Worm (Caenorhabditis elegans): ENCODE measurements around the gene M70.2.

Gene M70.2

DNA sequence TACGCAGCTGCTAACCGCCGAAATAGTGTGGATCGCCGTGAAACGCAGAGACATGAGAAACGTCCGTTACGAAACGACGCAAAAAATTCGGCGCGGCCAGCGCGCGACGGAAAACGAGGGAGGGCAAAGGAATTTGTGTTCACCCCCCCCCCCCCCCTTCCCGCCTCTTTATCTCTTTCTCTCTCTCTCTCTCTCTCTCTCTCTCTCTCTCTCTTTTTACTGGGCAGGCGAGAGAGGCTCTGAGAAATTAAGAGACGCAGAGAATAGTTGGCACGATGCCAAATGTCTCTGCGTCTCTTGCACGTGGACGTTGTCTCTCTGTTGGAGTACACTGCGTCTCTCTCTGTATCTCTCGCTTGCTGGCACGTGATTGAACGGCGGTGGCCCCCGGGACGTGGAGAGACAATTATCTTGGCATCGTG, 23.5 kb upstream of the M70.2 start (continued):
- TF ChIP-seq skn-1 (tag; optimal IDR thresholded peaks at IDR 0.05): peak; percentile 87
- TF ChIP-seq hpl-2 (GFP tag; optimal IDR thresholded peaks at IDR 0.05): peak; percentile 82

DNA sequence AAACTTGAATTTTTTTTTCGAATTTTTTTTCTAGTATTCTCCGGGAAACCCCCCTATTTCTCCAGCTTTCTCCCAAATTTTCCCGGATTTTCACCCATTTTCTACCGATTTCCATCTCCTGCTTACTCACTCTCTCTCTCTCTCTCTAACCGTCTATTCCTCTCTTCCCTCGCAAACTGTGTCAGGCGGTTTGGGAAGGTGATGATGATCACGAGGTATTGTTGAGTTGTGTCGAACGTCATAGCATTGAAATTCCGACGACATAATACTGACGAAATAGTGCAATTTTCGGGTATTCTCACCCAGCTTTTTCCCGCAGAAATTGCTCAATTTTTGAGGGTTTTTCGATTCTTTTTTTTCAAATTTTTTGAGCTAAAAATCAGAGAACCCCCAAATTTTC, 22.7 kb upstream of the M70.2 start:
- TF ChIP-seq tbx-2 (tag; optimal IDR thresholded peaks at IDR 0.05) (peak; percentile 55), pqm-1 (tag; optimal IDR thresholded peaks at IDR 0.05) (no peak), grh-1 (GFP tag; IDR thresholded peaks at IDR 0.05) (peak; percentile 52), nhr-90 (tag; optimal IDR thresholded peaks at IDR 0.05; ENCODE audit: poor library complexity) (peak; percentile 75), rnt-1 (tag; optimal IDR thresholded peaks at IDR 0.05) (peak; percentile 75), nhr-76 (tag; optimal IDR thresholded peaks at IDR 0.05) (no peak), snu-23 (GFP tag; optimal IDR thresholded peaks at IDR 0.05) (peak; percentile 75), aly-2 (tag; optimal IDR thresholded peaks at IDR 0.05) (no peak), C04F5.9 (tag; optimal IDR thresholded peaks at IDR 0.05) (peak; percentile 16), nhr-47 (tag; optimal IDR thresholded peaks at IDR 0.05) (peak; percentile 56), sup-37 (GFP tag; optimal IDR thresholded peaks at IDR 0.05) (peak; percentile 6), pax-3 (tag; optimal IDR thresholded peaks at IDR 0.05) (peak; percentile 59), mep-1 (tag; optimal IDR thresholded peaks at IDR 0.05) (peak; percentile 57), ceh-82 (tag; optimal IDR thresholded peaks at IDR 0.05) (peak in 1 of 3 experiments; percentile 13), tlp-1 (tag; optimal IDR thresholded peaks at IDR 0.05) (no peak), ama-1 (optimal IDR thresholded peaks at IDR 0.05) (peak; percentile 74), unc-130 (tag; optimal IDR thresholded peaks at IDR 0.05) (peak; percentile 74), lin-14 (GFP tag; optimal IDR thresholded peaks at IDR 0.05) (peak; percentile 74), snpc-4 (tag; optimal IDR thresholded peaks at IDR 0.05) (peak; percentile 37), jun-1 (tag; optimal IDR thresholded peaks at IDR 0.05) (peak; percentile 62), ztf-4 (tag; optimal IDR thresholded peaks at IDR 0.05) (peak; percentile 9), lin-13 (GFP tag; optimal IDR thresholded peaks at IDR 0.05) (peak; percentile 68), efl-1 (optimal IDR thresholded peaks at IDR 0.05) (peak; percentile 47 to 65), efl-1 (GFP tag; optimal IDR thresholded peaks at IDR 0.05 in 1 of 2) (peak; percentile 38 to 95), elt-3 (tag; optimal IDR thresholded peaks at IDR 0.05) (peak in 1 of 6 experiments; percentile 74), isw-1 (GFP tag; IDR thresholded peaks at IDR 0.05) (no peak), Y116A8C.19 (tag; optimal IDR thresholded peaks at IDR 0.05; ENCODE audit: borderline replicate concordance) (no peak), lin-35 (GFP tag; optimal IDR thresholded peaks at IDR 0.05) (peak; percentile 2 to 82), skn-1 (tag; optimal IDR thresholded peaks at IDR 0.05) (peak; percentile 60), irx-1 (tag; optimal IDR thresholded peaks at IDR 0.05) (no peak), unc-30 (tag; optimal IDR thresholded peaks at IDR 0.05) (no peak), fkh-8 (tag; optimal IDR thresholded peaks at IDR 0.05) (peak; percentile 13), nhr-71 (tag; optimal IDR thresholded peaks at IDR 0.05) (peak; percentile 81), xbp-1 (tag; optimal IDR thresholded peaks at IDR 0.05) (peak; percentile 26), fos-1 (tag; optimal IDR thresholded peaks at IDR 0.05) (peak; percentile 23), unc-98 (GFP tag; IDR thresholded peaks at IDR 0.05) (peak; percentile 21; the same call in 1 of the 2 replicates), dpl-1 (GFP tag; optimal IDR thresholded peaks at IDR 0.05) (peak; percentile 29 to 68 (median 46)), C16A3.4 (tag; optimal IDR thresholded peaks at IDR 0.05) (peak; percentile 72), mdl-1 (tag; optimal IDR thresholded peaks at IDR 0.05) (peak in 1 of 2 experiments; percentile 86), blmp-1 (tag; optimal IDR thresholded peaks at IDR 0.05) (peak; percentile 91), ceh-63 (GFP tag; optimal IDR thresholded peaks at IDR 0.05) (no peak), nhr-85 (tag) (peak; percentile 83), swsn-7 (tag; optimal IDR thresholded peaks at IDR 0.05) (peak; percentile 38), nhr-20 (tag; optimal IDR thresholded peaks at IDR 0.05) (peak; percentile 76), ztf-11 (tag; optimal IDR thresholded peaks at IDR 0.05) (peak in 1 of 2 experiments; percentile 22), lsy-2 (tag; optimal IDR thresholded peaks at IDR 0.05) (peak; percentile 51 to 61), ceh-90 (tag; optimal IDR thresholded peaks at IDR 0.05) (no peak), nhr-19 (GFP tag; conservative IDR thresholded peaks at IDR 0.05) (peak; percentile 66), dsc-1 (tag; optimal IDR thresholded peaks at IDR 0.05) (no peak)

Data from whole organism, L1 larva.